Fruit fly (Drosophila melanogaster) whole organism, embryonic: ENCODE measurements around the gene Tdg.

Experiments used
- ATbp ChIP-seq: fragments of 200-800 bp; sonication (Bioruptor generic); optimal IDR thresholded peaks from 2 replicates; lab custom pipeline; 2017; ENCODE audit warnings: missing biosample characterization, mild to moderate bottlenecking, missing genetic modification characterization, missing genetic modification reagents
- Atf-2 ChIP-seq: fragments of 200-800 bp; sonication (Bioruptor generic); optimal IDR thresholded peaks from 2 replicates; lab custom pipeline; 2016; ENCODE audit warnings: missing biosample characterization, missing genetic modification characterization
- CG10654 ChIP-seq: fragments of 200-800 bp; sonication (Bioruptor generic); optimal IDR thresholded peaks from 2 replicates; lab custom pipeline; 2016; ENCODE audit warnings: missing biosample characterization, missing genetic modification characterization
- CG14441 ChIP-seq: fragments of 200-800 bp; sonication (Bioruptor generic); IDR thresholded peaks from 2 replicates; pipeline ENCODE4 v1.3.6; 2022; ENCODE audit warnings: missing biosample characterization, missing genetic modification characterization
- CG14710 ChIP-seq: fragments of 200-800 bp; sonication (Bioruptor generic); optimal IDR thresholded peaks from 3 replicates; lab custom pipeline; 2019; ENCODE audit warnings: missing biosample characterization, mild to moderate bottlenecking, missing genetic modification characterization, moderate library complexity
- CG14965 ChIP-seq: fragments of 200-800 bp; sonication (Bioruptor generic); optimal IDR thresholded peaks from 2 replicates; lab custom pipeline; 2016; ENCODE audit warnings: missing biosample characterization, missing genetic modification characterization, borderline replicate concordance
- CG1603 ChIP-seq: fragments of 200-800 bp; sonication (Bioruptor generic); optimal IDR thresholded peaks from 2 replicates; lab custom pipeline; 2019; ENCODE audit warnings: missing biosample characterization, mild to moderate bottlenecking, missing genetic modification characterization, moderate library complexity
- CG1647 ChIP-seq: fragments of 200-800 bp; sonication (Bioruptor generic); optimal IDR thresholded peaks from 3 replicates; lab custom pipeline; 2016; ENCODE audit warnings: missing biosample characterization, missing genetic modification characterization
- CG17612 ChIP-seq: fragments of 200-800 bp; sonication (Bioruptor generic); IDR thresholded peaks from 2 replicates; pipeline ENCODE4 v1.3.6; 2022; ENCODE audit warnings: missing biosample characterization, missing genetic modification characterization
- CG18011 ChIP-seq: fragments of 200-800 bp; sonication (Bioruptor generic); optimal IDR thresholded peaks from 2 replicates; lab custom pipeline; 2017; ENCODE audit warnings: missing biosample characterization, missing genetic modification characterization, mild to moderate bottlenecking, moderate library complexity, missing genotype
- CG2712 ChIP-seq: fragments of 200-800 bp; optimal IDR thresholded peaks from 3 replicates; lab custom pipeline; 2019; ENCODE audit warnings: missing biosample characterization, mild to moderate bottlenecking, missing genetic modification characterization, moderate library complexity
- CG31441 ChIP-seq: fragments of 200-800 bp; sonication (Bioruptor generic); IDR thresholded peaks from 2 replicates; pipeline ENCODE4 v1.3.6; 2022; ENCODE audit warnings: missing biosample characterization, missing genetic modification characterization
- CG6791 ChIP-seq: fragments of 200-800 bp; sonication (Bioruptor generic); IDR thresholded peaks from 3 replicates; pipeline ENCODE4 v1.3.6; 2022; ENCODE audit warnings: missing biosample characterization, missing genetic modification characterization; ENCODE audit not compliant: partially characterized antibody
- CG7357 ChIP-seq: fragments of 200-800 bp; sonication (Bioruptor generic); IDR thresholded peaks from 3 replicates; pipeline ENCODE4 v1.3.6; 2022; ENCODE audit warnings: missing biosample characterization, missing genetic modification characterization
- CG9437 ChIP-seq: fragments of 200-800 bp; sonication (Bioruptor generic); optimal IDR thresholded peaks from 2 replicates; lab custom pipeline; 2018; ENCODE audit warnings: missing biosample characterization, mild to moderate bottlenecking, missing genetic modification characterization
- D19A ChIP-seq: fragments of 200-800 bp; optimal IDR thresholded peaks from 3 replicates; lab custom pipeline; 2019; ENCODE audit warnings: missing biosample characterization, mild to moderate bottlenecking, missing genetic modification characterization, moderate library complexity
- E2f1 ChIP-seq: fragments of 200-800 bp; sonication (Bioruptor generic); IDR thresholded peaks from 2 replicates; pipeline ENCODE4 v1.3.6; 2022; ENCODE audit warnings: missing biosample characterization, missing genetic modification characterization
- E2f2 ChIP-seq: fragments of 200-800 bp; sonication (Bioruptor generic); IDR thresholded peaks from 2 replicates; pipeline ENCODE4 v1.3.6; 2022; ENCODE audit warnings: missing biosample characterization, missing genetic modification characterization
- GATAe ChIP-seq: fragments of 200-800 bp; sonication (Bioruptor generic); conservative IDR thresholded peaks from 2 replicates; pipeline ENCODE4 v1.3.6; 2022; ENCODE audit warnings: missing biosample characterization, missing genetic modification characterization
- HLH54F ChIP-seq: fragments of 200-800 bp; sonication (Bioruptor generic); optimal IDR thresholded peaks from 3 replicates; lab custom pipeline; 2016; ENCODE audit warnings: missing biosample characterization, missing genetic modification characterization
- HLHmδ ChIP-seq: fragments of 200-800 bp; sonication (Bioruptor generic); optimal IDR thresholded peaks from 2 replicates; lab custom pipeline; 2018; ENCODE audit warnings: missing biosample characterization, mild to moderate bottlenecking, missing genetic modification characterization, moderate library complexity
- Hmr ChIP-seq: fragments of 200-800 bp; sonication (Bioruptor generic); optimal IDR thresholded peaks from 3 replicates; lab custom pipeline; 2017; ENCODE audit warnings: mild to moderate bottlenecking, missing biosample characterization, missing genetic modification reagents, missing genetic modification characterization
- Mad ChIP-seq: fragments of 200-800 bp; sonication (Bioruptor generic); optimal IDR thresholded peaks from 2 replicates; lab custom pipeline; 2016; ENCODE audit warnings: missing biosample characterization, missing genetic modification characterization
- Mes4 ChIP-seq: fragments of 200-800 bp; sonication (Bioruptor generic); optimal IDR thresholded peaks from 2 replicates; lab custom pipeline; 2016; ENCODE audit warnings: missing biosample characterization, missing genetic modification characterization
- Oaz ChIP-seq: fragments of 200-800 bp; sonication (Bioruptor generic); IDR thresholded peaks from 2 replicates; pipeline ENCODE4 v1.3.6; 2022; ENCODE audit warnings: missing biosample characterization, missing genetic modification characterization
- Opbp ChIP-seq: fragments of 200-800 bp; sonication (Bioruptor generic); IDR thresholded peaks from 3 replicates; pipeline ENCODE4 v1.3.6; 2022; ENCODE audit warnings: missing biosample characterization, missing genetic modification characterization; ENCODE audit not compliant: partially characterized antibody
- Ravus ChIP-seq: fragments of 200-800 bp; sonication (Bioruptor generic); IDR thresholded peaks from 2 replicates; pipeline ENCODE4 v1.3.6; 2022; ENCODE audit warnings: missing biosample characterization, missing genetic modification characterization
- Side ChIP-seq: fragments of 200-800 bp; sonication (Bioruptor generic); optimal IDR thresholded peaks from 2 replicates; lab custom pipeline; 2016; ENCODE audit warnings: missing biosample characterization, missing genetic modification characterization
- Six4 ChIP-seq: fragments of 200-800 bp; sonication (Bioruptor generic); optimal IDR thresholded peaks from 2 replicates; lab custom pipeline; 2016; ENCODE audit warnings: missing biosample characterization, missing genetic modification characterization
- Stat92E ChIP-seq, 3 experiments: fragments of >200 bp in 2 of 3; fragments of 200-800 bp in 1 of 3; sonication (Bioruptor generic) in 1 of 3; optimal IDR thresholded peaks; 2 replicates each; lab custom pipeline; 2017 to 2019; ENCODE audit warnings: missing biosample characterization in 3 of 3, missing genetic modification characterization in 3 of 3, mild to moderate bottlenecking in 1 of 3, moderate library complexity in 1 of 3
- YL-1 ChIP-seq: fragments of 200-800 bp; sonication (Bioruptor generic); optimal IDR thresholded peaks from 3 replicates; lab custom pipeline; 2017; ENCODE audit warnings: missing biosample characterization, mild to moderate bottlenecking, missing genetic modification characterization
- ac ChIP-seq: fragments of 200-800 bp; sonication (Bioruptor generic); optimal IDR thresholded peaks from 3 replicates; lab custom pipeline; 2017; ENCODE audit warnings: missing biosample characterization, mild to moderate bottlenecking, missing genetic modification characterization
- al ChIP-seq: fragments of 200-800 bp; sonication (Bioruptor generic); IDR thresholded peaks from 2 replicates; pipeline ENCODE4 v1.3.6; 2022; ENCODE audit warnings: missing biosample characterization, missing genetic modification characterization
- chn ChIP-seq: fragments of 200-800 bp; sonication (Bioruptor generic); optimal IDR thresholded peaks from 2 replicates; lab custom pipeline; 2016; ENCODE audit warnings: missing biosample characterization, missing genetic modification characterization
- en ChIP-seq: fragments of 200-800 bp; sonication (Bioruptor generic); optimal IDR thresholded peaks from 2 replicates; lab custom pipeline; 2016; ENCODE audit warnings: missing biosample characterization, missing genetic modification characterization
- fd102C ChIP-seq: fragments of 200-800 bp; sonication (Bioruptor generic); optimal IDR thresholded peaks from 2 replicates; lab custom pipeline; 2018; ENCODE audit warnings: missing biosample characterization, mild to moderate bottlenecking, missing genetic modification characterization, moderate library complexity
- fru ChIP-seq: fragments of >200 bp; optimal IDR thresholded peaks from 2 replicates; lab custom pipeline; 2017
- gem ChIP-seq: fragments of 200-800 bp; sonication (Bioruptor generic); optimal IDR thresholded peaks from 2 replicates; lab custom pipeline; 2019; ENCODE audit warnings: missing biosample characterization, mild to moderate bottlenecking, missing genetic modification characterization, moderate library complexity
- kah ChIP-seq: fragments of 200-800 bp; sonication (Bioruptor generic); optimal IDR thresholded peaks from 2 replicates; lab custom pipeline; 2018; ENCODE audit warnings: missing biosample characterization, mild to moderate bottlenecking, missing genetic modification characterization
- kay ChIP-seq: fragments of 200-800 bp; sonication (Bioruptor generic); optimal IDR thresholded peaks from 2 replicates; lab custom pipeline; 2016; ENCODE audit warnings: missing biosample characterization, missing genetic modification characterization
- ken ChIP-seq: fragments of 200-800 bp; sonication (Bioruptor generic); IDR thresholded peaks from 3 replicates; pipeline ENCODE4 v1.3.6; 2022; ENCODE audit warnings: missing biosample characterization, missing genetic modification characterization
- lmd ChIP-seq: fragments of 200-800 bp; sonication (Bioruptor generic); IDR thresholded peaks from 2 replicates; pipeline ENCODE4 v1.3.6; 2022; ENCODE audit warnings: missing biosample characterization, missing genetic modification characterization
- luna ChIP-seq: fragments of 200-800 bp; sonication (Bioruptor generic); optimal IDR thresholded peaks from 2 replicates; lab custom pipeline; 2016; ENCODE audit warnings: missing biosample characterization, missing genetic modification characterization
- org-1 ChIP-seq: fragments of 200-800 bp; sonication (Bioruptor generic); optimal IDR thresholded peaks from 2 replicates; lab custom pipeline; 2017; ENCODE audit warnings: missing biosample characterization, missing genetic modification characterization
- pfk ChIP-seq: fragments of 200-800 bp; sonication (Bioruptor generic); optimal IDR thresholded peaks from 2 replicates; lab custom pipeline; 2018; ENCODE audit warnings: missing biosample characterization, mild to moderate bottlenecking, missing genetic modification characterization, moderate library complexity
- sob ChIP-seq: fragments of 200-800 bp; sonication (Bioruptor generic); IDR thresholded peaks from 2 replicates; pipeline ENCODE4 v1.3.6; 2022; ENCODE audit warnings: missing biosample characterization, missing genetic modification characterization
- stc ChIP-seq: fragments of 200-800 bp; sonication (Bioruptor generic); IDR thresholded peaks from 2 replicates; pipeline ENCODE4 v1.3.6; 2022; ENCODE audit warnings: missing biosample characterization, missing genetic modification characterization
- tup ChIP-seq: fragments of 200-800 bp; sonication (Bioruptor generic); optimal IDR thresholded peaks from 2 replicates; lab custom pipeline; 2016; ENCODE audit warnings: missing biosample characterization, mild to moderate bottlenecking, missing genetic modification characterization, moderate library complexity
- zf30C ChIP-seq: fragments of 200-800 bp; sonication (Bioruptor generic); optimal IDR thresholded peaks from 3 replicates; lab custom pipeline; 2018; ENCODE audit warnings: missing biosample characterization, mild to moderate bottlenecking, missing genetic modification characterization
- zfh1 ChIP-seq: fragments of 200-800 bp; sonication (Bioruptor generic); IDR thresholded peaks from 3 replicates; pipeline ENCODE4 v1.3.6; 2022; ENCODE audit warnings: missing biosample characterization, missing genetic modification characterization

The Tdg gene

DNA sequence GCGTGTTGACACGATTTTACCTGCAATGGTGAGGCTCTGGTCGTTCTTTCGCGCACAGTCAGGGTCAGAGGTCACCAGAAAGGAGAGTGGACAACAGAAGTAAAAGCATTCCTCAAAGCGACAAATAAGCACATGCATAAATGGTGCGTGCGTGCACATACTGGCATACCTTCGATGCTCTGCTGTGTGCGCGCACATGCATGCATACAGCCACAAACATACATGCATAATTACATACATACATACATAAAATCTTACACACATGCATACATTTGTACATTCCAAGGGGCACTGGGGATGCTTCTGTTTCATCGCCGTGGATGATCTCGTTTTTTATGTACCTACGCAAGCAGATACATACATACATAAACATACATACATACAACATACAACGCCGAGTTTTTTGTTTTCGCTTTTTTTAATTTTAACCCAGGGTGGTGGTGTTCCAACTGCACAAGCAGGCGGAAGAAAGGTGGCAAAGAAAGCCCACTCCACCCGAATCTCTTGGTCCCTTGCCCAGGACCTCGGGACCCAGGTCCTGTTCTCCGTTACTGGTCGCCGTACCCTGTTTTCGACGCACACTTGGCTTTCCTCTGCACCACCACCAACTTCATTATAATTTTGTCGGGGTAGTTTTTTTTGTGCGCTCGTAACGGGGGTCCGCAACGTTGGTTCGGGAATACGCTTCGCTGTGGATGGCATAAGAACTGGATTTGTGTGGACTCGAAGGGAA is 68.7 kb downstream of the Tdg start, which contains the start of gene Asator (continued):
- peak; percentile 71 for TF ChIP-seq HLH54F
- TF ChIP-seq Atf-2, result peak; percentile 15
- TF ChIP-seq CG6791, result peak; percentile 60; the same call in 2 of the 3 replicates
- peak; percentile 58 for TF ChIP-seq Six4 (GFP tag; lab: Kevin White, UChicago)
- TF ChIP-seq CG1603, result peak; percentile 54
- no peak for TF ChIP-seq YL-1
- peak; percentile 69 for TF ChIP-seq D19A (tag; lab: Kevin White, UChicago)
- peak; percentile 67 for TF ChIP-seq zfh1 (GFP tag; lab: Robert Waterston, UW)
- TF ChIP-seq Ravus (GFP tag; lab: Robert Waterston, UW), result no peak
- peak; percentile 8 for TF ChIP-seq Mad
- TF ChIP-seq ken (GFP tag; lab: Robert Waterston, UW), result no peak; the same call in 2 of the 3 replicates
- TF ChIP-seq E2f2 (GFP tag; lab: Robert Waterston, UW), result peak; percentile 16; the same call in 1 of the 2 replicates
- no peak for TF ChIP-seq CG18011 (GFP tag; lab: Kevin White, UChicago)
- TF ChIP-seq stc (GFP tag; lab: Robert Waterston, UW), result no peak
- peak; percentile 75 for TF ChIP-seq chn
- TF ChIP-seq Opbp (GFP tag; lab: Robert Waterston, UW), result no peak
- TF ChIP-seq gem (tag; lab: Kevin White, UChicago), result peak; percentile 67
- peak; percentile 53 for TF ChIP-seq Mes4 (GFP tag; lab: Kevin White, UChicago)
- no peak for TF ChIP-seq CG14965 (GFP tag; lab: Kevin White, UChicago)
- peak; percentile 60; the same call in 1 of the 2 replicates for TF ChIP-seq E2f1 (GFP tag; lab: Robert Waterston, UW)
- no peak for TF ChIP-seq tup
- TF ChIP-seq Side (GFP tag; lab: Kevin White, UChicago), result peak; percentile 55
- no peak for TF ChIP-seq ac (GFP tag; lab: Kevin White, UChicago)
- no peak for TF ChIP-seq Oaz (GFP tag; lab: Robert Waterston, UW)
- TF ChIP-seq lmd (GFP tag; lab: Robert Waterston, UW), result no peak; the same call in 1 of the 2 replicates
- TF ChIP-seq CG31441, result 0 out of 2 replicates have a peak, but pooled peaks have one; percentile 42
- peak; percentile 40 for TF ChIP-seq en
- TF ChIP-seq CG10654 (GFP tag; lab: Kevin White, UChicago), result peak; percentile 55
- TF ChIP-seq GATAe (GFP tag; lab: Robert Waterston, UW), result no peak
- TF ChIP-seq sob, result no peak; the same call in 1 of the 2 replicates
- no peak for TF ChIP-seq CG17612 (GFP tag; lab: Robert Waterston, UW)
- TF ChIP-seq CG1647, result peak; percentile 34
- no peak for TF ChIP-seq CG9437 (GFP tag; lab: Kevin White, UChicago)
- peak; percentile 45 for TF ChIP-seq CG14710 (tag; lab: Kevin White, UChicago)
- TF ChIP-seq HLHmδ (GFP tag; lab: Kevin White, UChicago), result no peak
- TF ChIP-seq CG2712 (tag; lab: Kevin White, UChicago), result peak; percentile 64
- peak; percentile 77 for TF ChIP-seq Hmr (GFP tag; lab: Kevin White, UChicago)
- peak; percentile 65 for TF ChIP-seq ATbp (GFP tag; lab: Kevin White, UChicago)
- no peak for TF ChIP-seq fru (lab: Kevin White, UChicago)
- TF ChIP-seq pfk (GFP tag; lab: Kevin White, UChicago), result no peak
- TF ChIP-seq kah (GFP tag; lab: Kevin White, UChicago), result no peak
- no peak; the same call in 1 of the 2 replicates for TF ChIP-seq al (GFP tag; lab: Robert Waterston, UW)
- TF ChIP-seq CG7357 (GFP tag; lab: Robert Waterston, UW), result no peak; the same call in 2 of the 3 replicates
- TF ChIP-seq org-1 (GFP tag; lab: Kevin White, UChicago), result peak; percentile 51
- TF ChIP-seq luna, result no peak
- peak; percentile 23 for TF ChIP-seq fd102C (GFP tag; lab: Kevin White, UChicago)
- TF ChIP-seq kay (GFP tag; lab: Kevin White, UChicago), result no peak
- peak; percentile 58; the same call in 1 of the 2 replicates for TF ChIP-seq CG14441
- no peak for TF ChIP-seq zf30C (GFP tag; lab: Kevin White, UChicago)
- no peak for TF ChIP-seq Stat92E (GFP tag; optimal IDR thresholded peaks at IDR 0.05; lab: Kevin White, UChicago)
